Worm (Caenorhabditis elegans): ENCODE data around the gene F18A11.5.
A peak's percentile ranks its signal among the peaks of the same experiment; 100 is the strongest.

Gene F18A11.5

DNA sequence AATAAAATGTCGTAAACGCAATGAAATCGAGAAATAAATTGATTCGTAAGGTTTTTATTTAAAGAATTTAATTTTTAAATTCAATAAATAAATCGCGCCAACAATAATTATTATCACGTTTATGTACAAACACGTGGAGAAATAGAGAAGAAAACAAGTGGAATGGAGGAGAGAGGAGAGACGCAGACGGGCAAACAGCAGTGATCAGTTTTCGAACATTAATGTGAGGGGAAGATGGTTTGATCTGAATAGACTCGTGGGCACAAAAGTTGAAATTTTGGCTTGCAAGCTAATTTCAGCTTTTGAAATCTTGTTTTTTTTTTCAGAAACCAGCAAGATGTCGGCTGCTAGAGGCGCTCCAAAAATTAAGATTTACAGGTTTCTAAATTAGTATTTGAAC is 17.8 kb downstream of the F18A11.5 start, which contains the start of gene hphd-1:
hphd-1 (minus strand) TSS at position 323 of the 400 bp plus-strand sequence.
- TF ChIP-seq ztf-4 (tag; optimal IDR thresholded peaks at IDR 0.05), result no peak
- no peak for TF ChIP-seq zag-1 (tag; optimal IDR thresholded peaks at IDR 0.05)
- TF ChIP-seq unc-55 (GFP tag; optimal IDR thresholded peaks at IDR 0.05), result no peak
- peak; percentile 12 for TF ChIP-seq nhr-129 (tag; optimal IDR thresholded peaks at IDR 0.05)
- TF ChIP-seq Y55F3AM.14 (GFP tag; optimal IDR thresholded peaks at IDR 0.05), result no peak
- TF ChIP-seq lin-11 (tag; optimal IDR thresholded peaks at IDR 0.05), result no peak
- no peak for TF ChIP-seq nhr-6 (tag; optimal IDR thresholded peaks at IDR 0.05)
- no peak for TF ChIP-seq peb-1 (tag; optimal IDR thresholded peaks at IDR 0.05)
- no peak for TF ChIP-seq ceh-82 (tag; optimal IDR thresholded peaks at IDR 0.05)
- TF ChIP-seq elt-3 (tag; optimal IDR thresholded peaks at IDR 0.05), result no peak
- no peak for TF ChIP-seq nhr-237 (tag; optimal IDR thresholded peaks at IDR 0.05)
- TF ChIP-seq mab-5 (tag; optimal IDR thresholded peaks at IDR 0.05), result no peak
- no peak for TF ChIP-seq alr-1 (tag; optimal IDR thresholded peaks at IDR 0.05)
- TF ChIP-seq unc-62 (GFP tag; optimal IDR thresholded peaks at IDR 0.05), result no peak
- TF ChIP-seq nhr-23 (tag; optimal IDR thresholded peaks at IDR 0.05), result no peak
- TF ChIP-seq mbf-1 (tag; optimal IDR thresholded peaks at IDR 0.05), result no peak
- no peak for TF ChIP-seq nhr-11 (tag; optimal IDR thresholded peaks at IDR 0.05)
- no peak for TF ChIP-seq nhr-12 (tag; optimal IDR thresholded peaks at IDR 0.05)
- peak; percentile 90 for TF ChIP-seq sma-9 (GFP tag; optimal IDR thresholded peaks at IDR 0.05)
- TF ChIP-seq sma-9 (tag; optimal IDR thresholded peaks at IDR 0.05), result no peak
- no peak for TF ChIP-seq blmp-1 (tag; optimal IDR thresholded peaks at IDR 0.05; ENCODE audit: insufficient read depth)
- peak; percentile 64 for TF ChIP-seq gmeb-1 (tag; optimal IDR thresholded peaks at IDR 0.05)
- no peak for TF ChIP-seq ztf-11 (tag; optimal IDR thresholded peaks at IDR 0.05)
- no peak for TF ChIP-seq dmd-4 (tag; optimal IDR thresholded peaks at IDR 0.05)
- TF ChIP-seq nhr-10 (tag; optimal IDR thresholded peaks at IDR 0.05), result no peak
- no peak for TF ChIP-seq nhr-77 (tag; optimal IDR thresholded peaks at IDR 0.05)
- no peak for TF ChIP-seq unc-39 (tag; optimal IDR thresholded peaks at IDR 0.05)
- TF ChIP-seq ceh-16 (tag; optimal IDR thresholded peaks at IDR 0.05), result no peak
- peak; percentile 53 for TF ChIP-seq F13H6.1 (tag; optimal IDR thresholded peaks at IDR 0.05)
- no peak for TF ChIP-seq ama-1 (optimal IDR thresholded peaks at IDR 0.05)
- TF ChIP-seq fos-1 (tag; optimal IDR thresholded peaks at IDR 0.05), result peak; percentile 61
- peak in 1 of 2 experiments; percentile 64 for TF ChIP-seq mdl-1 (tag; optimal IDR thresholded peaks at IDR 0.05)
- no peak for TF ChIP-seq aly-2 (tag; optimal IDR thresholded peaks at IDR 0.05)
- TF ChIP-seq nhr-25 (tag; optimal IDR thresholded peaks at IDR 0.05), result peak; percentile 33
- TF ChIP-seq skn-1 (tag; optimal IDR thresholded peaks at IDR 0.05), result no peak
- TF ChIP-seq lin-13 (GFP tag; optimal IDR thresholded peaks at IDR 0.05), result peak; percentile 10
- TF ChIP-seq ZK546.5 (tag; optimal IDR thresholded peaks at IDR 0.05), result no peak
- no peak for TF ChIP-seq lin-39 (tag; optimal IDR thresholded peaks at IDR 0.05)
- TF ChIP-seq C34F6.9 (tag; optimal IDR thresholded peaks at IDR 0.05), result no peak
- peak; percentile 51 for TF ChIP-seq sma-3 (GFP tag; optimal IDR thresholded peaks at IDR 0.05)
- peak; percentile 80 for TF ChIP-seq crh-2 (tag; optimal IDR thresholded peaks at IDR 0.05)
- no peak for TF ChIP-seq sem-4 (tag; optimal IDR thresholded peaks at IDR 0.05)
- no peak for TF ChIP-seq elt-1 (tag; optimal IDR thresholded peaks at IDR 0.05)
- peak; percentile 73 for TF ChIP-seq nhr-21 (tag; optimal IDR thresholded peaks at IDR 0.05)
- peak; percentile 5 for TF ChIP-seq snpc-4 (tag; optimal IDR thresholded peaks at IDR 0.05)
- TF ChIP-seq R02D3.7 (tag; optimal IDR thresholded peaks at IDR 0.05), result no peak
- TF ChIP-seq lsy-2 (tag; optimal IDR thresholded peaks at IDR 0.05), result peak in 1 of 2 experiments; percentile 50
- TF ChIP-seq ztf-1 (GFP tag; conservative IDR thresholded peaks at IDR 0.05), result no peak
- no peak for TF ChIP-seq egl-27 (tag; optimal IDR thresholded peaks at IDR 0.05)
